Fruit fly (Drosophila melanogaster) whole organism, wandering third instar larva: ENCODE results near the gene CG8958.

Source experiments
- Abd-B ChIP-seq: fragments of >200 bp; optimal IDR thresholded peaks from 2 replicates; lab custom pipeline; 2017; ENCODE audit warnings: missing biosample characterization, missing genetic modification characterization
- CG32264 ChIP-seq: fragments of 200-800 bp; sonication (Bioruptor generic); optimal IDR thresholded peaks from 2 replicates; lab custom pipeline; 2016; ENCODE audit warnings: missing biosample characterization, missing genetic modification characterization
- CG9705 ChIP-seq: fragments of 200-800 bp; sonication (Bioruptor generic); optimal IDR thresholded peaks from 2 replicates; lab custom pipeline; 2018; ENCODE audit warnings: missing biosample characterization, mild to moderate bottlenecking, missing genetic modification characterization
- CrebA ChIP-seq: fragments of 200-800 bp; sonication (Bioruptor generic); optimal IDR thresholded peaks from 2 replicates; lab custom pipeline; 2016; ENCODE audit warnings: missing biosample characterization, mild to moderate bottlenecking, missing genetic modification characterization, borderline replicate concordance
- Dfd ChIP-seq: fragments of >200 bp; optimal IDR thresholded peaks from 2 replicates; lab custom pipeline; 2017; ENCODE audit warnings: missing biosample characterization, missing genetic modification characterization
- Dif ChIP-seq: fragments of 200-275, 200-300 bp; sonication (Bioruptor generic); optimal IDR thresholded peaks from 2 replicates; lab custom pipeline; 2018; ENCODE audit warnings: missing biosample characterization, missing genetic modification characterization; ENCODE audit not compliant: partially characterized antibody
- GATAd ChIP-seq: sonication (Bioruptor generic); optimal IDR thresholded peaks from 2 replicates; lab custom pipeline; 2016; ENCODE audit warnings: missing biosample characterization, missing genetic modification characterization
- HLH106 ChIP-seq: fragments of 200-800 bp; optimal IDR thresholded peaks from 3 replicates; lab custom pipeline; 2019; ENCODE audit warnings: missing biosample characterization, mild to moderate bottlenecking, missing genetic modification characterization, moderate library complexity
- Hnf4 ChIP-seq: fragments of 200-800 bp; sonication (Bioruptor generic); optimal IDR thresholded peaks from 2 replicates; lab custom pipeline; 2016; ENCODE audit warnings: missing biosample characterization, mild to moderate bottlenecking, missing genetic modification characterization
- Hr78 ChIP-seq: fragments of >200 bp; optimal IDR thresholded peaks from 2 replicates; lab custom pipeline; 2017; ENCODE audit warnings: missing biosample characterization, missing genetic modification characterization
- Hr83 ChIP-seq: fragments of 200-300 bp; sonication (Bioruptor generic); optimal IDR thresholded peaks from 2 replicates; lab custom pipeline; 2016; ENCODE audit warnings: missing biosample characterization, mild to moderate bottlenecking, missing genetic modification characterization, moderate library complexity; ENCODE audit not compliant: poor library complexity, severe bottlenecking
- Jra ChIP-seq: sonication (Bioruptor generic); optimal IDR thresholded peaks from 2 replicates; lab custom pipeline; 2016; ENCODE audit warnings: missing biosample characterization, missing genetic modification characterization
- Mio ChIP-seq: sonication (Bioruptor generic); optimal IDR thresholded peaks from 2 replicates; lab custom pipeline; 2016; ENCODE audit warnings: missing biosample characterization, missing genetic modification characterization
- Myc ChIP-seq: fragments of >200 bp; optimal IDR thresholded peaks from 2 replicates; lab custom pipeline; 2017
- N ChIP-seq: fragments of >200 bp; optimal IDR thresholded peaks from 2 replicates; lab custom pipeline; 2018; ENCODE audit warnings: missing biosample characterization, missing external identifiers, missing genetic modification characterization
- OdsH ChIP-seq: fragments of 200-800 bp; sonication (Bioruptor generic); optimal IDR thresholded peaks from 2 replicates; lab custom pipeline; 2016; ENCODE audit warnings: missing biosample characterization, mild to moderate bottlenecking, missing genetic modification characterization
- Rel ChIP-seq, 2 experiments: fragments of 200-800 bp; sonication (Bioruptor generic) in 1 of 2; optimal IDR thresholded peaks; 2 replicates in 1 of 2; 3 replicates in 1 of 2; lab custom pipeline; 2016 to 2019; ENCODE audit warnings: mild to moderate bottlenecking in 2 of 2, missing biosample characterization in 2 of 2, missing genetic modification characterization in 2 of 2, moderate library complexity in 1 of 2
- Sp1 ChIP-seq: fragments of 200-800 bp; sonication (Bioruptor generic); optimal IDR thresholded peaks from 3 replicates; lab custom pipeline; 2019; ENCODE audit warnings: missing biosample characterization, mild to moderate bottlenecking, missing genetic modification characterization, moderate library complexity
- Vsx2 ChIP-seq: fragments of 200-300, 225-300 bp; sonication (Bioruptor generic); optimal IDR thresholded peaks from 2 replicates; lab custom pipeline; 2018; ENCODE audit warnings: missing biosample characterization, missing genetic modification characterization; ENCODE audit not compliant: partially characterized antibody
- br ChIP-seq: fragments of 200-800 bp; sonication (Bioruptor generic); optimal IDR thresholded peaks from 2 replicates; lab custom pipeline; 2016; ENCODE audit warnings: missing biosample characterization, missing genetic modification characterization
- brk ChIP-seq: fragments of 200-800 bp; sonication (Bioruptor generic); optimal IDR thresholded peaks from 2 replicates; lab custom pipeline; 2016; ENCODE audit warnings: missing biosample characterization, mild to moderate bottlenecking, missing genetic modification characterization
- dl ChIP-seq, 2 experiments: fragments of 175-275, 200-275 bp in 1 of 2; fragments of 200-275 bp in 1 of 2; sonication (Bioruptor generic); optimal IDR thresholded peaks; lab custom pipeline; 2018; ENCODE audit warnings: mild to moderate bottlenecking in 2 of 2, missing biosample characterization in 2 of 2, missing genetic modification characterization in 2 of 2, moderate library complexity in 2 of 2; ENCODE audit not compliant: partially characterized antibody in 2 of 2, insufficient read depth in 1 of 2
- dmrt93B ChIP-seq: fragments of 200-800 bp; sonication (Bioruptor generic); optimal IDR thresholded peaks from 2 replicates; lab custom pipeline; 2018; ENCODE audit warnings: missing biosample characterization, mild to moderate bottlenecking, missing genetic modification characterization
- dsf ChIP-seq: sonication (Bioruptor generic); optimal IDR thresholded peaks from 2 replicates; lab custom pipeline; 2016; ENCODE audit warnings: missing biosample characterization, missing genetic modification characterization, borderline replicate concordance
- ey ChIP-seq: fragments of 200-800 bp; sonication (Bioruptor generic); optimal IDR thresholded peaks from 2 replicates; lab custom pipeline; 2016; ENCODE audit warnings: missing biosample characterization, missing genetic modification characterization
- foxo ChIP-seq, 2 experiments: fragments of 200-800 bp; sonication (Bioruptor generic); optimal IDR thresholded peaks; 2 replicates in 1 of 2; 3 replicates in 1 of 2; lab custom pipeline; 2016 to 2017; ENCODE audit warnings: missing biosample characterization in 2 of 2, missing genetic modification characterization in 2 of 2
- fru ChIP-seq: fragments of 200-800 bp; sonication (Bioruptor generic); optimal IDR thresholded peaks from 3 replicates; lab custom pipeline; 2016; ENCODE audit warnings: missing biosample characterization, mild to moderate bottlenecking, missing genetic modification characterization
- h ChIP-seq: fragments of 200-800 bp; sonication (Bioruptor generic); optimal IDR thresholded peaks from 3 replicates; lab custom pipeline; 2016; ENCODE audit warnings: missing biosample characterization, mild to moderate bottlenecking, missing genetic modification characterization
- jim ChIP-seq: fragments of 175-275, 200-325 bp; sonication (Bioruptor generic); optimal IDR thresholded peaks from 2 replicates; lab custom pipeline; 2016; ENCODE audit warnings: missing biosample characterization, mild to moderate bottlenecking, missing genetic modification characterization
- lola ChIP-seq: fragments of >200 bp; optimal IDR thresholded peaks from 2 replicates; lab custom pipeline; 2017; ENCODE audit warnings: missing biosample characterization, missing genetic modification characterization
- pan ChIP-seq: fragments of >200 bp; optimal IDR thresholded peaks from 2 replicates; lab custom pipeline; 2017
- psq ChIP-seq: fragments of 200-800 bp; sonication (Bioruptor generic); optimal IDR thresholded peaks from 3 replicates; lab custom pipeline; 2017; ENCODE audit warnings: missing biosample characterization, mild to moderate bottlenecking, missing genetic modification characterization, moderate library complexity
- rgr ChIP-seq: fragments of 200-800 bp; sonication (Bioruptor generic); optimal IDR thresholded peaks from 3 replicates; lab custom pipeline; 2016; ENCODE audit warnings: missing biosample characterization, mild to moderate bottlenecking, missing genetic modification characterization
- sage ChIP-seq: fragments of 200-800 bp; sonication (Bioruptor generic); optimal IDR thresholded peaks from 2 replicates; lab custom pipeline; 2016; ENCODE audit warnings: missing biosample characterization, mild to moderate bottlenecking, missing genetic modification characterization
- sv ChIP-seq: fragments of 200-800 bp; sonication (Bioruptor generic); optimal IDR thresholded peaks from 3 replicates; lab custom pipeline; 2016; ENCODE audit warnings: missing biosample characterization, missing genetic modification characterization
- tai ChIP-seq: sonication (Bioruptor generic); optimal IDR thresholded peaks from 2 replicates; lab custom pipeline; 2016; ENCODE audit warnings: missing biosample characterization, missing genetic modification characterization
- usp ChIP-seq: fragments of >200 bp; optimal IDR thresholded peaks from 2 replicates; lab custom pipeline; 2017; ENCODE audit warnings: missing biosample characterization, missing genetic modification characterization
- woc ChIP-seq: sonication (Bioruptor generic); optimal IDR thresholded peaks from 2 replicates; lab custom pipeline; 2016; ENCODE audit warnings: missing biosample characterization, mild to moderate bottlenecking, missing genetic modification characterization

The CG8958 gene

DNA sequence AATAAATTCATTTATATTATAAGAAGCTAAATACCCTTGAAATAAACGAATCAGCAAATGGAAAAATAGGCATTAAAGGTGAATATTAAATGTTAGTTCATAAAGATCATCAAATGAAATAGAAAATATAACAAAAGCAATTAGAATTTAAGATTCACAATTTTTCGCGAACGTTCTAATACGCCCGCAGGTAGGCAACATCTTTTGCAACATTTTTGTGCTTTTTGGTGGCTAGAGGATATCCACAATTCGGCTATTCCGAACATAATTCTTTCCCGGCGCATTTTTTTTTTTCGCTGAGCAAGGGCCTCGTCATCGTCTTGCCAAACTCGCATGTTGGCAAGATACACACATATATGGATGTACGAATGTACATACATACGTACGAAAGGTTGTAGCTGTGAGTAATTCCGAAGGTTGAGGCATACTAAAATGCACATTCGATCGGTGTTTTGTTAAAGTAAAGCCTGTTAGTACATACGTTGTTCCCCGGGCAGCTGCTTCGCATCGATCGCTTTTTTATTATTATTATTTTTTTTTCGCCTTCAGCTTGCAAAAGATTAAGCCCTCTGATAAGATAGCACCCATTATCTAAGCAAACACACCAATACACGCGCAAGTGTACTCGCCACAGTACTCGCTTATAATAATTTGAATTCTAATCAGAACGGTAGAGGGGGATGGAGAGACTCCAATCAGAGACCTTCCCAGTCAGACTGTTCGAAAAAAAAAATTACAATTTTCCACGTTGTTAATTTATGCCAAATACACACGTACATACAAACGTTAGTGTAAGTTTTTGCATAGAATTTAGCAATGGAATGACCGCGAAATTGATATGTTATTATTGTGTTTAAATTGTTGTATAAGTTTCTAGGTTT lies 19.5 kb downstream of the CG8958 start:
- TF ChIP-seq Vsx2 (GFP tag; lab: Kevin White, UChicago) = no peak
- TF ChIP-seq h (GFP tag; lab: Kevin White, UChicago) = peak; percentile 82
- TF ChIP-seq Dif (GFP tag; lab: Kevin White, UChicago) = no peak
- peak; percentile 68 for TF ChIP-seq psq
- no peak for TF ChIP-seq lola (GFP tag; lab: Kevin White, UChicago)
- no peak for TF ChIP-seq Rel (GFP tag; optimal IDR thresholded peaks at IDR 0.05; lab: Kevin White, UChicago)
- TF ChIP-seq Rel (tag; optimal IDR thresholded peaks at IDR 0.05; lab: Kevin White, UChicago) = peak; percentile 73
- peak; percentile 70 for TF ChIP-seq Sp1 (GFP tag; lab: Kevin White, UChicago)
- peak; percentile 88 for TF ChIP-seq woc
- no peak for TF ChIP-seq tai (GFP tag; lab: Kevin White, UChicago)
- no peak for TF ChIP-seq Myc (lab: Kevin White, UChicago)
- TF ChIP-seq Hnf4 (GFP tag; lab: Kevin White, UChicago) = peak; percentile 47
- TF ChIP-seq CG9705 (GFP tag; lab: Kevin White, UChicago) = no peak
- TF ChIP-seq foxo (GFP tag; optimal IDR thresholded peaks at IDR 0.05; lab: Kevin White, UChicago) = peak in 1 of 2 experiments; percentile 86
- peak; percentile 79 for TF ChIP-seq ey (GFP tag; lab: Kevin White, UChicago)
- no peak for TF ChIP-seq Jra (GFP tag; lab: Kevin White, UChicago)
- no peak for TF ChIP-seq dsf
- TF ChIP-seq pan = no peak
- peak; percentile 51 for TF ChIP-seq dmrt93B (GFP tag; lab: Kevin White, UChicago)
- no peak for TF ChIP-seq Dfd
- no peak for TF ChIP-seq N (GFP tag; lab: Kevin White, UChicago)
- TF ChIP-seq sage (GFP tag; lab: Kevin White, UChicago) = no peak
- no peak for TF ChIP-seq Mio
- no peak for TF ChIP-seq Abd-B
- TF ChIP-seq CrebA = no peak
- TF ChIP-seq fru (GFP tag; lab: Kevin White, UChicago) = peak; percentile 89
- TF ChIP-seq OdsH = peak; percentile 60
- peak; percentile 68 for TF ChIP-seq rgr
- TF ChIP-seq usp = no peak
- TF ChIP-seq dl (GFP tag; optimal IDR thresholded peaks at IDR 0.05; lab: Kevin White, UChicago; ENCODE audit: insufficient read depth in 1 of 2, partially characterized antibody in 2 of 2) = no peak
- no peak for TF ChIP-seq Hr83 (GFP tag; lab: Kevin White, UChicago)
- no peak for TF ChIP-seq brk (GFP tag; lab: Kevin White, UChicago)
- TF ChIP-seq sv (GFP tag; lab: Kevin White, UChicago) = peak; percentile 21
- no peak for TF ChIP-seq jim (GFP tag; lab: Kevin White, UChicago)
- peak; percentile 71 for TF ChIP-seq br (GFP tag; lab: Kevin White, UChicago)
- no peak for TF ChIP-seq GATAd (GFP tag; lab: Kevin White, UChicago)
- TF ChIP-seq Hr78 = no peak
- TF ChIP-seq CG32264 (GFP tag; lab: Kevin White, UChicago) = no peak
- TF ChIP-seq HLH106 (tag; lab: Kevin White, UChicago) = peak; percentile 61

DNA sequence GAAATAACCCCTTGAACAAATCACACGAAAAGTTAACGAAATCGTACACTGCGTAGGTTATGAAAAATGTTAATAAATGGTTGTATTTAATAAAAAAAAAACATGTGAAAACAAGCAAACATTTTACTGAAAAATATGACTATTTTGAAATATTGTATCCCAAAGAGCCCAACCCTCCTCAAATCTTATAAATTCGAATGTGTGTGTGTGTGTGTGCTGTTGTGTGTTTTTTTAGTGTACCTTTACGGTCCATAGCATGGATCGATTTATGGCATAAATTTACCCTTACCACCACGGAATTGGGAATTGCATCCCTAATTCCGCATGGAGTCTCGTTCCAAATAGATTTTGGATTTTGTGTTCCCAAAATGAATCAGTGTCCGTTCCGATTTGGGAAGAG lies 20.4 kb downstream of the CG8958 start:
- TF ChIP-seq dsf (no peak), fru (GFP tag; lab: Kevin White, UChicago) (peak; percentile 79), ey (GFP tag; lab: Kevin White, UChicago) (peak; percentile 63), Myc (lab: Kevin White, UChicago) (no peak), Dfd (no peak), psq (peak; percentile 10), Abd-B (no peak), sv (GFP tag; lab: Kevin White, UChicago) (peak; percentile 39), lola (GFP tag; lab: Kevin White, UChicago) (no peak), foxo (GFP tag; optimal IDR thresholded peaks at IDR 0.05; lab: Kevin White, UChicago) (peak in 1 of 2 experiments; percentile 78), dmrt93B (GFP tag; lab: Kevin White, UChicago) (no peak), brk (GFP tag; lab: Kevin White, UChicago) (no peak), br (GFP tag; lab: Kevin White, UChicago) (peak; percentile 42), jim (GFP tag; lab: Kevin White, UChicago) (no peak), GATAd (GFP tag; lab: Kevin White, UChicago) (no peak), sage (GFP tag; lab: Kevin White, UChicago) (peak; percentile 5), Vsx2 (GFP tag; lab: Kevin White, UChicago) (no peak), CrebA (no peak), Mio (no peak), pan (no peak), Hr78 (no peak), CG9705 (GFP tag; lab: Kevin White, UChicago) (no peak), Rel (GFP tag; optimal IDR thresholded peaks at IDR 0.05; lab: Kevin White, UChicago) (no peak), Rel (tag; optimal IDR thresholded peaks at IDR 0.05; lab: Kevin White, UChicago) (no peak), woc (peak; percentile 45), Sp1 (GFP tag; lab: Kevin White, UChicago) (no peak), h (GFP tag; lab: Kevin White, UChicago) (peak; percentile 62), Dif (GFP tag; lab: Kevin White, UChicago) (no peak), Hnf4 (GFP tag; lab: Kevin White, UChicago) (peak; percentile 44), Jra (GFP tag; lab: Kevin White, UChicago) (no peak), N (GFP tag; lab: Kevin White, UChicago) (no peak), Hr83 (GFP tag; lab: Kevin White, UChicago) (no peak), OdsH (peak; percentile 58), CG32264 (GFP tag; lab: Kevin White, UChicago) (no peak), tai (GFP tag; lab: Kevin White, UChicago) (no peak), usp (no peak), dl (GFP tag; optimal IDR thresholded peaks at IDR 0.05; lab: Kevin White, UChicago; ENCODE audit: insufficient read depth in 1 of 2, partially characterized antibody in 2 of 2) (no peak), rgr (peak; percentile 77), HLH106 (tag; lab: Kevin White, UChicago) (no peak)
